Fruit fly (Drosophila melanogaster) Kc167 (cell line): ENCODE data around the gene Doc1.

Source experiments
- Myc ChIP-seq: fragments of >200 bp; optimal IDR thresholded peaks from 2 replicates; lab custom pipeline; 2017; ENCODE audit warnings: missing external identifiers
- Sin3A ChIP-seq: fragments of >200 bp; optimal IDR thresholded peaks from 2 replicates; lab custom pipeline; 2018; ENCODE audit warnings: missing external identifiers
- h ChIP-seq: fragments of >200 bp; optimal IDR thresholded peaks from 3 replicates; lab custom pipeline; 2018; ENCODE audit warnings: missing external identifiers
- insv ChIP-seq: fragments of >200 bp; optimal IDR thresholded peaks from 3 replicates; lab custom pipeline; 2018; ENCODE audit warnings: missing external identifiers
- psq ChIP-seq: fragments of >200 bp; optimal IDR thresholded peaks from 2 replicates; lab custom pipeline; 2017; ENCODE audit warnings: missing external identifiers
- ttk ChIP-seq: sonication (Bioruptor generic); optimal IDR thresholded peaks from 2 replicates; lab custom pipeline; 2017; ENCODE audit warnings: missing external identifiers

The Doc1 gene

dm6 chr3L:9041042-9041477 is at the start of gene Doc1:
TSS of gene Doc1 (plus strand) at chr3L:9041375.
- TF ChIP-seq insv (lab: Kevin White, UChicago) (no peak), Sin3A (lab: Kevin White, UChicago) (no peak), psq (lab: Kevin White, UChicago) (no peak), h (no peak), ttk (lab: Kevin White, UChicago) (no peak), Myc (no peak)

- no peak for TF ChIP-seq Myc
- no peak for TF ChIP-seq Sin3A (lab: Kevin White, UChicago)
- no peak for TF ChIP-seq insv (lab: Kevin White, UChicago)
- TF ChIP-seq ttk (lab: Kevin White, UChicago) = no peak
Observed at dm6 chr3L:8996173-8996767, 44.9 kb upstream of the Doc1 start.

dm6 chr3L:8996899-8997685 is 44.1 kb upstream of the Doc1 start:
- TF ChIP-seq Myc = no peak
- no peak for TF ChIP-seq insv (lab: Kevin White, UChicago)
- no peak for TF ChIP-seq h
- no peak for TF ChIP-seq psq (lab: Kevin White, UChicago)
- no peak for TF ChIP-seq Sin3A (lab: Kevin White, UChicago)
- TF ChIP-seq ttk (lab: Kevin White, UChicago) = no peak

- TF ChIP-seq Sin3A (lab: Kevin White, UChicago) (no peak), Myc (no peak), psq (lab: Kevin White, UChicago) (no peak), insv (lab: Kevin White, UChicago) (no peak), h (no peak)
Observed at dm6 chr3L:8997686-8998239, 43.4 kb upstream of the Doc1 start, which contains the start of the genes smg and CG5087. TSS of gene smg (minus strand) at chr3L:8997989. TSS of gene CG5087 (plus strand) at chr3L:8998184.

- no peak for TF ChIP-seq psq (lab: Kevin White, UChicago)
- no peak for TF ChIP-seq Sin3A (lab: Kevin White, UChicago)
- no peak for TF ChIP-seq Myc
- no peak for TF ChIP-seq insv (lab: Kevin White, UChicago)
- no peak for TF ChIP-seq h
- no peak for TF ChIP-seq ttk (lab: Kevin White, UChicago)
Observed at dm6 chr3L:9002527-9002926, 38.6 kb upstream of the Doc1 start.

- TF ChIP-seq h (no peak), Sin3A (lab: Kevin White, UChicago) (no peak), ttk (lab: Kevin White, UChicago) (no peak), psq (lab: Kevin White, UChicago) (no peak), insv (lab: Kevin White, UChicago) (no peak), Myc (no peak)
Observed at dm6 chr3L:9003369-9003768, 37.8 kb upstream of the Doc1 start.

dm6 chr3L:9004788-9005246 is 36.4 kb upstream of the Doc1 start, which contains the start of gene Doc3:
TSS of gene Doc3 (plus strand) at chr3L:9005196.
- TF ChIP-seq psq (lab: Kevin White, UChicago) (no peak), insv (lab: Kevin White, UChicago) (no peak), ttk (lab: Kevin White, UChicago) (no peak), Sin3A (lab: Kevin White, UChicago) (no peak), h (no peak), Myc (no peak)

dm6 chr3L:9009738-9010137 is 31.4 kb upstream of the Doc1 start, which contains the start of gene CG5194:
TSS of gene CG5194 (minus strand) at chr3L:9009838.
- TF ChIP-seq psq (lab: Kevin White, UChicago) = no peak
- no peak for TF ChIP-seq insv (lab: Kevin White, UChicago)
- no peak for TF ChIP-seq h
- TF ChIP-seq ttk (lab: Kevin White, UChicago) = no peak
- no peak for TF ChIP-seq Sin3A (lab: Kevin White, UChicago)
- TF ChIP-seq Myc = no peak

- TF ChIP-seq h (no peak), psq (lab: Kevin White, UChicago) (no peak), insv (lab: Kevin White, UChicago) (no peak), Myc (no peak), ttk (lab: Kevin White, UChicago) (no peak), Sin3A (lab: Kevin White, UChicago) (no peak)
Observed at dm6 chr3L:9011485-9012389, 29.4 kb upstream of the Doc1 start.

- TF ChIP-seq ttk (lab: Kevin White, UChicago) = no peak
- no peak for TF ChIP-seq psq (lab: Kevin White, UChicago)
- TF ChIP-seq h = no peak
- TF ChIP-seq insv (lab: Kevin White, UChicago) = no peak
- TF ChIP-seq Myc = no peak
- no peak for TF ChIP-seq Sin3A (lab: Kevin White, UChicago)
Observed at dm6 chr3L:9013745-9014144, 27.4 kb upstream of the Doc1 start.

- TF ChIP-seq ttk (lab: Kevin White, UChicago) = no peak
- TF ChIP-seq Myc = no peak
- TF ChIP-seq psq (lab: Kevin White, UChicago) = no peak
- TF ChIP-seq Sin3A (lab: Kevin White, UChicago) = no peak
- TF ChIP-seq insv (lab: Kevin White, UChicago) = no peak
- no peak for TF ChIP-seq h
Observed at dm6 chr3L:9017414-9017813, 23.8 kb upstream of the Doc1 start.
